Fruit fly (Drosophila melanogaster) whole organism, pupa: ENCODE measurements around the gene RpS15Aa.

Experiments
- CG10348 ChIP-seq: fragments of 200-800 bp; sonication (Bioruptor generic); IDR thresholded peaks from 2 replicates; pipeline ENCODE4 v1.3.6; 2022; ENCODE audit warnings: missing biosample characterization, missing genetic modification characterization
- CG12605 ChIP-seq: fragments of 200-800 bp; sonication (Bioruptor generic); IDR thresholded peaks from 2 replicates; pipeline ENCODE4 v1.3.6; 2022; ENCODE audit warnings: missing biosample characterization, missing genetic modification characterization
- CG13204 ChIP-seq: fragments of 200-800 bp; sonication (Bioruptor generic); optimal IDR thresholded peaks from 2 replicates; lab custom pipeline; 2018; ENCODE audit warnings: missing biosample characterization, mild to moderate bottlenecking, missing genetic modification characterization, moderate library complexity
- CG14655 ChIP-seq: fragments of 200-800 bp; sonication (Bioruptor generic); optimal IDR thresholded peaks from 3 replicates; lab custom pipeline; 2017; ENCODE audit warnings: mild to moderate bottlenecking, missing biosample characterization, missing genetic modification reagents, missing genetic modification characterization
- CG15710 ChIP-seq: fragments of 200-800 bp; sonication (Bioruptor generic); optimal IDR thresholded peaks from 2 replicates; lab custom pipeline; 2018; ENCODE audit warnings: missing biosample characterization, mild to moderate bottlenecking, missing genetic modification characterization, moderate library complexity
- CG17806 ChIP-seq: fragments of 200-800 bp; sonication (Bioruptor generic); optimal IDR thresholded peaks from 2 replicates; lab custom pipeline; 2018; ENCODE audit warnings: missing biosample characterization, mild to moderate bottlenecking, missing genetic modification characterization, moderate library complexity
- CG32121 ChIP-seq: fragments of 200-800 bp; sonication (Bioruptor generic); IDR thresholded peaks from 2 replicates; pipeline ENCODE4 v1.3.6; 2022; ENCODE audit warnings: missing biosample characterization, missing genetic modification characterization
- CG34367 ChIP-seq: fragments of 200-800 bp; sonication (Bioruptor generic); optimal IDR thresholded peaks from 2 replicates; lab custom pipeline; 2018; ENCODE audit warnings: missing biosample characterization, mild to moderate bottlenecking, missing genetic modification characterization
- CG4496 ChIP-seq: fragments of 200-800 bp; sonication (Bioruptor generic); IDR thresholded peaks from 3 replicates; pipeline ENCODE4 v1.3.6; 2022; ENCODE audit warnings: missing biosample characterization, missing genetic modification characterization
- CG8159 ChIP-seq: fragments of 200-800 bp; sonication (Bioruptor generic); optimal IDR thresholded peaks from 3 replicates; lab custom pipeline; 2018; ENCODE audit warnings: missing biosample characterization, mild to moderate bottlenecking, missing genetic modification characterization, moderate library complexity
- CG8301 ChIP-seq: fragments of 200-800 bp; sonication (Bioruptor generic); optimal IDR thresholded peaks from 2 replicates; lab custom pipeline; 2018; ENCODE audit warnings: missing biosample characterization, mild to moderate bottlenecking, missing genetic modification characterization
- CG9948 ChIP-seq: fragments of 200-800 bp; sonication (Bioruptor generic); optimal IDR thresholded peaks from 2 replicates; lab custom pipeline; 2018; ENCODE audit warnings: missing biosample characterization, mild to moderate bottlenecking, missing genetic modification characterization, moderate library complexity
- D1 ChIP-seq: fragments of 200-800 bp; sonication (Bioruptor generic); optimal IDR thresholded peaks from 2 replicates; lab custom pipeline; 2018; ENCODE audit warnings: missing biosample characterization, mild to moderate bottlenecking, missing genetic modification characterization, moderate library complexity
- EcR ChIP-seq: fragments of 200-800 bp; sonication (Bioruptor generic); optimal IDR thresholded peaks from 3 replicates; lab custom pipeline; 2019; ENCODE audit warnings: missing biosample characterization, missing genetic modification characterization, mild to moderate bottlenecking, moderate library complexity, missing genetic modification reagents
- Ets98B ChIP-seq: fragments of 200-800 bp; sonication (Bioruptor generic); IDR thresholded peaks from 2 replicates; pipeline ENCODE4 v1.3.6; 2022; ENCODE audit warnings: missing biosample characterization, missing genetic modification characterization
- Pif1A ChIP-seq: fragments of 200-800 bp; sonication (Bioruptor generic); optimal IDR thresholded peaks from 3 replicates; lab custom pipeline; 2016; ENCODE audit warnings: missing biosample characterization, missing genetic modification characterization
- Pif1B ChIP-seq: fragments of 200-800 bp; sonication (Bioruptor generic); optimal IDR thresholded peaks from 3 replicates; lab custom pipeline; 2016; ENCODE audit warnings: missing biosample characterization, missing genetic modification characterization
- Snoo ChIP-seq: fragments of 200-800 bp; sonication (Bioruptor generic); optimal IDR thresholded peaks from 3 replicates; lab custom pipeline; 2017; ENCODE audit warnings: missing biosample characterization, mild to moderate bottlenecking, missing genetic modification characterization, inconsistent platforms
- fd96Ca ChIP-seq: fragments of 200-800 bp; sonication (Bioruptor generic); IDR thresholded peaks from 3 replicates; pipeline ENCODE4 v1.3.6; 2022; ENCODE audit warnings: missing biosample characterization, missing genetic modification characterization
- gl ChIP-seq: fragments of 200-800 bp; sonication (Bioruptor generic); optimal IDR thresholded peaks from 2 replicates; lab custom pipeline; 2018; ENCODE audit warnings: missing biosample characterization, mild to moderate bottlenecking, missing genetic modification characterization
- rn ChIP-seq: fragments of 200-800 bp; sonication (Bioruptor generic); IDR thresholded peaks from 2 replicates; pipeline ENCODE4 v1.3.6; 2022; ENCODE audit warnings: missing biosample characterization, missing genetic modification characterization

Gene RpS15Aa

dm6 chrX:13331814-13332701 lies 5.4 kb downstream of the RpS15Aa start:
- TF ChIP-seq Snoo (tag; lab: Kevin White, UChicago) (peak; percentile 81), gl (tag; lab: Kevin White, UChicago) (peak; percentile 73), CG15710 (tag; lab: Kevin White, UChicago) (peak; percentile 74), CG34367 (peak; percentile 74), CG12605 (GFP tag; lab: Robert Waterston, UW) (peak; percentile 86), Pif1A (peak; percentile 79), CG32121 (GFP tag; lab: Robert Waterston, UW) (peak; percentile 86), EcR (GFP tag; lab: Kevin White, UChicago) (peak; percentile 84), CG14655 (peak; percentile 83), CG9948 (tag; lab: Kevin White, UChicago) (peak; percentile 68), CG17806 (tag; lab: Kevin White, UChicago) (peak; percentile 79), Ets98B (peak; percentile 89), CG10348 (no peak), D1 (tag; lab: Kevin White, UChicago) (no peak), Pif1B (GFP tag; lab: Kevin White, UChicago) (peak; percentile 73), CG4496 (GFP tag; lab: Robert Waterston, UW) (peak; percentile 92), fd96Ca (GFP tag; lab: Robert Waterston, UW) (peak; percentile 90), CG8159 (tag; lab: Kevin White, UChicago) (peak; percentile 82), CG8301 (tag; lab: Kevin White, UChicago) (peak; percentile 88), CG13204 (GFP tag; lab: Kevin White, UChicago) (no peak), rn (peak; percentile 55)

DNA sequence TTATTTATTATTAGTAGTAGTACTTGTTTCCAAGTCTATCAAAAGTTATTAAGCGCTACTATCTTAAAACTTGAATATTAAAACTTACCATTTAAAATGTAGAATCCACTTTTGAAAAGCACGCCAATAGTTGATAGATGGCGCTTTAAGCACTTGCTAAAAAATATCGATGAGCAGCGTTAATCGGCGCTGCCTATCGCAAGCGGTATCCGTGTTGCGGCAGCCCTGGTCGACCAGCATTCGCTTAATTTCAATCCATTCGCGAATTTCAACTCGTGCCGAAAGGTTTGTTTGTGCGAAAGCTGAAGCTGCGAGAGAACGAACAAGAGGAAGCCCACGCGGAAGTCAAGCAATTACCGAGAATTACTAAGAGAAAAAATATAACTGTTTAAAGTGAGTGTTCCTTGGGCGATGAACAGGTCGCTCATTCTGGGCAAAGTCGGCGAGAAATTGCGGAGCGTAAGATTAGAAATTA lies 7.9 kb downstream of the RpS15Aa start, which contains the start of gene Prx2:
Prx2 (plus strand) TSS at position 253 of the 475 bp plus-strand sequence.
- TF ChIP-seq Pif1B (GFP tag; lab: Kevin White, UChicago): no peak
- peak; percentile 68; the same call in 1 of the 2 replicates for TF ChIP-seq Ets98B
- peak; percentile 5 for TF ChIP-seq EcR (GFP tag; lab: Kevin White, UChicago)
- TF ChIP-seq CG13204 (GFP tag; lab: Kevin White, UChicago): peak; percentile 12
- no peak for TF ChIP-seq fd96Ca (GFP tag; lab: Robert Waterston, UW)
- no peak for TF ChIP-seq gl (tag; lab: Kevin White, UChicago)
- no peak for TF ChIP-seq Snoo (tag; lab: Kevin White, UChicago)
- TF ChIP-seq CG34367: no peak
- peak; percentile 72 for TF ChIP-seq CG4496 (GFP tag; lab: Robert Waterston, UW)
- TF ChIP-seq CG32121 (GFP tag; lab: Robert Waterston, UW): 0 out of 2 replicates have a peak, but pooled peaks have one; percentile 19

dm6 chrX:13325310-13325709 lies 12.2 kb downstream of the RpS15Aa start:
- TF ChIP-seq gl (tag; lab: Kevin White, UChicago) (no peak), fd96Ca (GFP tag; lab: Robert Waterston, UW) (peak; percentile 43; the same call in 1 of the 3 replicates), CG4496 (GFP tag; lab: Robert Waterston, UW) (peak; percentile 61; the same call in 2 of the 3 replicates), rn (peak; percentile 9; the same call in 1 of the 2 replicates), Ets98B (peak; percentile 27; the same call in 1 of the 2 replicates)

DNA sequence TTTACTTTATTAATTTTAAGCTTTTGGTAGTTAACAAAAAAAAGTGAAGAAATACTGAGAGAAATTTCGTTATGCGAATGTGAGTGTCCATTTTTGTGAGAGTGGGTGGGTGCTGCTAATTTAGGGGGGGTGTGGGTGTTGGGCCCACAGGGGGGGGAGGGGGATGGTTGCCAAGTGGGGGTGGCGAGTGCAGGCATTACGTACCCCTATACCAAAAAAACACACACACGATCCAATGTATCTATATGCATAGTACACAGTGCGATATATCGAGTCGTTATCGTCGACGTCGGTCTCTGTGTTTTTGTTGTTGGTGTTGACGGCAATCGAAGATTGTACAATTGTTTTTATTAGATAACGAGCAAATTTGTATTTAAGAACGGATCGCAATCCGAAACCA lies 14.0 kb downstream of the RpS15Aa start:
- TF ChIP-seq CG12605 (GFP tag; lab: Robert Waterston, UW): no peak
- 0 out of 3 replicates have a peak, but pooled peaks have one; percentile 27 for TF ChIP-seq fd96Ca (GFP tag; lab: Robert Waterston, UW)
- TF ChIP-seq Pif1A: no peak

DNA sequence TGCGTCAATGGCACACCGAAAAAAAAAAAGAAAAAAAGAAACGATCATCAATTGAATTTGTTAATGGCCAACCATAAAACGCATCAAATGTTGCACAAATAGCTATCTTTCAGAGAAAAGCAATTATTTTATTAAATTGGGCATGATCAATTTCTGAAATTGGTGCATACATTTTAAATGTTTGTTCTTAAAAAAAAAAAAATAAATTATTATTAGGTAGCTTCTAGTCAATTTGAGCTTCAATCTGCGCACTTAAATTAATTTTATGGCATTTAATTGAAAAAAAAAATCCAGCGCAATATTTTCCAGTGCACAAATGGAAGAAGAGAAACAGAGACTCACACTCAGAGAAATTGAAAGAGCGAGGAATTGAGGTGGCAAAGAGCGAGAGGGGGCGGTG lies 14.4 kb downstream of the RpS15Aa start:
- TF ChIP-seq CG9948 (tag; lab: Kevin White, UChicago) (peak; percentile 4), CG17806 (tag; lab: Kevin White, UChicago) (peak; percentile 14), CG14655 (peak; percentile 20), CG8301 (tag; lab: Kevin White, UChicago) (no peak), Pif1B (GFP tag; lab: Kevin White, UChicago) (peak; percentile 29), EcR (GFP tag; lab: Kevin White, UChicago) (no peak), Pif1A (peak; percentile 13), fd96Ca (GFP tag; lab: Robert Waterston, UW) (no peak), CG13204 (GFP tag; lab: Kevin White, UChicago) (no peak), gl (tag; lab: Kevin White, UChicago) (no peak), CG8159 (tag; lab: Kevin White, UChicago) (peak; percentile 26), CG10348 (no peak), D1 (tag; lab: Kevin White, UChicago) (no peak), CG32121 (GFP tag; lab: Robert Waterston, UW) (no peak), CG34367 (no peak), CG15710 (tag; lab: Kevin White, UChicago) (no peak), Snoo (tag; lab: Kevin White, UChicago) (peak; percentile 61), Ets98B (no peak), CG4496 (GFP tag; lab: Robert Waterston, UW) (peak; percentile 15; the same call in 1 of the 3 replicates), CG12605 (GFP tag; lab: Robert Waterston, UW) (no peak), rn (peak; percentile 42; the same call in 1 of the 2 replicates)
